Worm (Caenorhabditis elegans) whole organism, L1 larva: ENCODE results near the gene try-9.

ENCODE experiments used
- F16B12.6 ChIP-seq: fragments of 150-350 bp; optimal IDR thresholded peaks from 2 replicates; lab custom pipeline; 2014; ENCODE audit warnings: missing biosample characterization, missing genetic modification characterization
- aha-1 ChIP-seq: fragments of 150-350 bp; optimal IDR thresholded peaks from 2 replicates; lab custom pipeline; 2014; ENCODE audit warnings: missing biosample characterization, missing genetic modification characterization
- alr-1 ChIP-seq: fragments of 200-800 bp; sonication (Bioruptor generic); optimal IDR thresholded peaks from 2 replicates; lab custom pipeline; 2018; ENCODE audit warnings: borderline replicate concordance, mild to moderate bottlenecking, missing genetic modification characterization, missing compliant biosample characterization
- aly-2 ChIP-seq: fragments of 150-350 bp; optimal IDR thresholded peaks from 2 replicates; lab custom pipeline; 2014; ENCODE audit warnings: missing biosample characterization, missing genetic modification characterization
- blmp-1 ChIP-seq: fragments of 150-350 bp; optimal IDR thresholded peaks from 2 replicates; lab custom pipeline; 2014; ENCODE audit warnings: missing biosample characterization, missing genetic modification characterization
- ceh-8 ChIP-seq: fragments of 200-800 bp; sonication (Bioruptor generic); optimal IDR thresholded peaks from 2 replicates; lab custom pipeline; 2018; ENCODE audit warnings: mild to moderate bottlenecking, missing genetic modification characterization, moderate library complexity, missing compliant biosample characterization
- ces-1 ChIP-seq: fragments of 150-350 bp; optimal IDR thresholded peaks from 2 replicates; lab custom pipeline; 2014; ENCODE audit warnings: missing biosample characterization, missing genetic modification reagents, missing genetic modification characterization
- dpl-1 ChIP-seq, 3 experiments: fragments of 150-350 bp in 2 of 3; sonication (generic microtip) in 1 of 3; optimal IDR thresholded peaks; 2 replicates each; lab custom pipeline; 2014 to 2017; ENCODE audit warnings: missing biosample characterization in 3 of 3, missing genetic modification characterization in 3 of 3, missing genetic modification reagents in 3 of 3
- dsc-1 ChIP-seq: sonication (generic microtip); optimal IDR thresholded peaks from 2 replicates; lab custom pipeline; 2016; ENCODE audit warnings: mild to moderate bottlenecking, missing genetic modification characterization, missing compliant biosample characterization
- efl-1 ChIP-seq, 4 experiments: fragments of 150-350 bp; optimal IDR thresholded peaks in 3 of 4; peaks in 1 of 4; 1 replicate in 1 of 4; 2 replicates in 3 of 4; lab custom pipeline; 2014; ENCODE audit warnings: missing biosample characterization in 2 of 4, missing genetic modification characterization in 2 of 4, missing genetic modification reagents in 2 of 4
- egl-27 ChIP-seq, 2 experiments: fragments of 150-350 bp in 1 of 2; sonication (generic microtip); optimal IDR thresholded peaks; 3 replicates each; lab custom pipeline; 2017 to 2018; ENCODE audit warnings: missing biosample characterization in 2 of 2, missing genetic modification characterization in 2 of 2, missing genetic modification reagents in 2 of 2
- elt-3 ChIP-seq, 6 experiments: fragments of 150-350 bp in 1 of 6; sonication (generic microtip); optimal IDR thresholded peaks; 2 replicates each; lab custom pipeline; 2017 to 2018; ENCODE audit warnings: missing biosample characterization in 6 of 6, missing genetic modification characterization in 6 of 6, inconsistent platforms in 1 of 6
- fkh-10 ChIP-seq: sonication (generic microtip); optimal IDR thresholded peaks from 2 replicates; lab custom pipeline; 2017; ENCODE audit warnings: missing biosample characterization, missing genetic modification reagents, missing genetic modification characterization
- fkh-4 ChIP-seq: sonication (generic microtip); optimal IDR thresholded peaks from 2 replicates; lab custom pipeline; 2016; ENCODE audit warnings: missing compliant biosample characterization, missing genetic modification characterization, borderline replicate concordance
- grh-1 ChIP-seq: fragments of 200-800 bp; sonication (Bioruptor generic); IDR thresholded peaks from 2 replicates; pipeline ENCODE4 v1.3.6; 2022; ENCODE audit warnings: missing genetic modification reagents, missing genetic modification characterization, missing compliant biosample characterization
- hlh-4 ChIP-seq: sonication (generic microtip); optimal IDR thresholded peaks from 2 replicates; lab custom pipeline; 2016; ENCODE audit warnings: mild to moderate bottlenecking, missing genetic modification characterization, missing compliant biosample characterization
- hpl-2 ChIP-seq: fragments of 150-350 bp; optimal IDR thresholded peaks from 2 replicates; lab custom pipeline; 2014; ENCODE audit warnings: missing biosample characterization, missing genetic modification reagents, missing genetic modification characterization
- irx-1 ChIP-seq: sonication (generic microtip); optimal IDR thresholded peaks from 2 replicates; lab custom pipeline; 2016; ENCODE audit warnings: missing genetic modification characterization, missing compliant biosample characterization
- isw-1 ChIP-seq: fragments of 200-800 bp; sonication (Bioruptor generic); IDR thresholded peaks from 2 replicates; pipeline ENCODE4 v1.3.6; 2022; ENCODE audit warnings: missing genetic modification characterization, missing compliant biosample characterization
- jun-1 ChIP-seq: fragments of 150-350 bp; optimal IDR thresholded peaks from 2 replicates; lab custom pipeline; 2014; ENCODE audit warnings: missing biosample characterization, missing genetic modification reagents, missing genetic modification characterization
- lin-14 ChIP-seq: fragments of 200-800 bp; sonication (Bioruptor generic); optimal IDR thresholded peaks from 2 replicates; lab custom pipeline; 2018; ENCODE audit warnings: mild to moderate bottlenecking, missing genetic modification characterization, moderate library complexity, missing compliant biosample characterization
- lin-15B ChIP-seq: fragments of 150-350 bp; sonication (generic microtip); optimal IDR thresholded peaks from 3 replicates; lab custom pipeline; 2014; ENCODE audit warnings: missing biosample characterization, missing genetic modification characterization
- lin-35 ChIP-seq, 2 experiments: fragments of 150-350 bp; optimal IDR thresholded peaks; 2 replicates each; lab custom pipeline; 2014; ENCODE audit warnings: missing biosample characterization in 2 of 2, missing genetic modification characterization in 2 of 2, missing genetic modification reagents in 2 of 2
- lir-3 ChIP-seq: sonication (generic microtip); optimal IDR thresholded peaks from 2 replicates; lab custom pipeline; 2016; ENCODE audit warnings: mild to moderate bottlenecking, missing genetic modification characterization, moderate library complexity, missing compliant biosample characterization; ENCODE audit not compliant: poor library complexity
- lsy-2 ChIP-seq, 2 experiments: fragments of 150-350 bp; optimal IDR thresholded peaks; 2 replicates each; lab custom pipeline; 2014; ENCODE audit warnings: missing biosample characterization in 2 of 2, missing genetic modification characterization in 2 of 2
- mep-1 ChIP-seq: fragments of 150-350 bp; optimal IDR thresholded peaks from 2 replicates; lab custom pipeline; 2014; ENCODE audit warnings: missing biosample characterization, missing genetic modification characterization
- nhr-11 ChIP-seq: fragments of 150-350 bp; optimal IDR thresholded peaks from 2 replicates; lab custom pipeline; 2014; ENCODE audit warnings: missing biosample characterization, missing genetic modification characterization
- nhr-19 ChIP-seq: fragments of 200-800 bp; sonication (Bioruptor generic); conservative IDR thresholded peaks from 2 replicates; pipeline ENCODE4 v1.3.6; 2022; ENCODE audit warnings: missing genetic modification characterization, missing compliant biosample characterization
- nhr-47 ChIP-seq: sonication (generic microtip); optimal IDR thresholded peaks from 2 replicates; lab custom pipeline; 2016; ENCODE audit warnings: mild to moderate bottlenecking, missing genetic modification characterization, moderate library complexity, missing compliant biosample characterization
- nhr-71 ChIP-seq: sonication (generic microtip); optimal IDR thresholded peaks from 2 replicates; lab custom pipeline; 2016; ENCODE audit warnings: mild to moderate bottlenecking, missing genetic modification characterization, moderate library complexity, missing compliant biosample characterization
- nhr-85 ChIP-seq: sonication (generic microtip); peaks from one replicate; lab custom pipeline; 2016; ENCODE audit warnings: missing genetic modification characterization, inconsistent platforms, missing compliant biosample characterization
- nhr-90 ChIP-seq: sonication (generic microtip); optimal IDR thresholded peaks from 2 replicates; lab custom pipeline; 2016; ENCODE audit warnings: mild to moderate bottlenecking, missing genetic modification characterization, missing compliant biosample characterization; ENCODE audit not compliant: poor library complexity
- pag-3 ChIP-seq: sonication (generic microtip); optimal IDR thresholded peaks from 2 replicates; lab custom pipeline; 2017; ENCODE audit warnings: missing genetic modification characterization, mild to moderate bottlenecking, missing compliant biosample characterization, antibody characterized with exemption, borderline replicate concordance; ENCODE audit not compliant: insufficient read depth
- pax-3 ChIP-seq: fragments of 200-800 bp; sonication (Bioruptor generic); optimal IDR thresholded peaks from 2 replicates; lab custom pipeline; 2018; ENCODE audit warnings: mild to moderate bottlenecking, missing genetic modification characterization, moderate library complexity, missing compliant biosample characterization
- rnt-1 ChIP-seq: sonication (generic microtip); optimal IDR thresholded peaks from 2 replicates; lab custom pipeline; 2016; ENCODE audit warnings: mild to moderate bottlenecking, missing genetic modification characterization, moderate library complexity, missing compliant biosample characterization
- sox-4 ChIP-seq: sonication (generic microtip); optimal IDR thresholded peaks from 2 replicates; lab custom pipeline; 2016; ENCODE audit warnings: missing genetic modification characterization, missing compliant biosample characterization
- tbx-2 ChIP-seq: sonication (generic microtip); optimal IDR thresholded peaks from 2 replicates; lab custom pipeline; 2016; ENCODE audit warnings: missing genetic modification characterization, missing compliant biosample characterization
- unc-130 ChIP-seq: fragments of 150-350 bp; optimal IDR thresholded peaks from 2 replicates; lab custom pipeline; 2017; ENCODE audit warnings: missing biosample characterization, missing genetic modification characterization, inconsistent platforms
- unc-30 ChIP-seq: sonication (generic microtip); optimal IDR thresholded peaks from 2 replicates; lab custom pipeline; 2017; ENCODE audit warnings: missing biosample characterization, missing genetic modification characterization
- unc-62 ChIP-seq: fragments of 150-350 bp; optimal IDR thresholded peaks from 2 replicates; lab custom pipeline; 2014; ENCODE audit warnings: missing biosample characterization, missing genetic modification reagents, missing genetic modification characterization
- unc-98 ChIP-seq: fragments of 200-800 bp; sonication (Bioruptor generic); IDR thresholded peaks from 2 replicates; pipeline ENCODE4 v1.3.6; 2022; ENCODE audit warnings: missing genetic modification characterization, missing compliant biosample characterization
- xbp-1 ChIP-seq: sonication (generic microtip); optimal IDR thresholded peaks from 2 replicates; lab custom pipeline; 2016; ENCODE audit warnings: missing genetic modification characterization, missing compliant biosample characterization
- ztf-11 ChIP-seq, 2 experiments: sonication (generic microtip); optimal IDR thresholded peaks; 2 replicates each; lab custom pipeline; 2016 to 2017; ENCODE audit warnings: missing genetic modification characterization in 2 of 2, missing biosample characterization in 1 of 2, missing compliant biosample characterization in 1 of 2
- ztf-4 ChIP-seq: fragments of 150-350 bp; optimal IDR thresholded peaks from 2 replicates; lab custom pipeline; 2014; ENCODE audit warnings: missing biosample characterization, missing genetic modification characterization

The try-9 gene

ce11 chrII:4391072-4391471, 23.0 kb downstream of the try-9 start (continued):
- TF ChIP-seq nhr-90 (tag; lab: Kevin White, UChicago) (no peak), ztf-4 (no peak), tbx-2 (tag; lab: Kevin White, UChicago) (no peak), fkh-4 (tag; lab: Kevin White, UChicago) (no peak), ztf-11 (tag; optimal IDR thresholded peaks at IDR 0.05; lab: Kevin White, UChicago) (no peak), fkh-10 (GFP tag; lab: Kevin White, UChicago) (no peak), unc-30 (tag; lab: Kevin White, UChicago) (no peak), blmp-1 (peak; percentile 74), nhr-85 (tag; lab: Kevin White, UChicago) (peak; percentile 86), nhr-71 (tag; lab: Kevin White, UChicago) (peak; percentile 39), lin-14 (GFP tag; lab: Kevin White, UChicago) (peak; percentile 52), elt-3 (tag; optimal IDR thresholded peaks at IDR 0.05; lab: Kevin White, UChicago) (peak in 5 of 6 experiments; percentile 5 to 90 (median 76)), isw-1 (GFP tag; lab: Robert Waterston, UW) (no peak), irx-1 (tag; lab: Kevin White, UChicago) (no peak), jun-1 (tag; lab: Kevin White, UChicago) (no peak), ces-1 (GFP tag; lab: Kevin White, UChicago) (no peak), egl-27 (tag; optimal IDR thresholded peaks at IDR 0.05; lab: Kevin White, UChicago) (no peak), lin-15B (no peak), aly-2 (tag; lab: Kevin White, UChicago) (no peak), hpl-2 (no peak), alr-1 (no peak), ceh-8 (GFP tag; lab: Kevin White, UChicago) (no peak), unc-98 (no peak), unc-62 (GFP tag; lab: Kevin White, UChicago) (no peak), pag-3 (tag; lab: Kevin White, UChicago) (no peak), hlh-4 (tag; lab: Kevin White, UChicago) (no peak)

- TF ChIP-seq blmp-1 (peak; percentile 45), elt-3 (tag; optimal IDR thresholded peaks at IDR 0.05; lab: Kevin White, UChicago) (peak in 3 of 6 experiments; percentile 8 to 14 (median 10)), nhr-85 (tag; lab: Kevin White, UChicago) (peak; percentile 66), xbp-1 (tag; lab: Kevin White, UChicago) (no peak), sox-4 (tag; lab: Kevin White, UChicago) (no peak), lin-35 (GFP tag; optimal IDR thresholded peaks at IDR 0.05; lab: Kevin White, UChicago) (peak in 1 of 2 experiments; percentile 18), pax-3 (tag; lab: Kevin White, UChicago) (no peak), efl-1 (optimal IDR thresholded peaks at IDR 0.05; lab: Kevin White, UChicago) (no peak), efl-1 (GFP tag; optimal IDR thresholded peaks at IDR 0.05 in 1 of 2; lab: Kevin White, UChicago) (no peak), lin-14 (GFP tag; lab: Kevin White, UChicago) (peak; percentile 33), dpl-1 (GFP tag; optimal IDR thresholded peaks at IDR 0.05; lab: Kevin White, UChicago) (peak in 1 of 3 experiments; percentile 12), lsy-2 (tag; optimal IDR thresholded peaks at IDR 0.05; lab: Kevin White, UChicago) (peak in 1 of 2 experiments; percentile 25)
Observed at ce11 chrII:4392526-4393057, 24.6 kb downstream of the try-9 start, which contains the start of gene mlt-7. mlt-7 (plus strand) TSS chrII:4393007.

- TF ChIP-seq aha-1 (no peak), blmp-1 (peak; percentile 48)
Observed at ce11 chrII:4394438-4394837, 26.4 kb downstream of the try-9 start.

ce11 chrII:4405358-4405757, 37.3 kb downstream of the try-9 start, which contains the start of gene ZK430.5:
ZK430.5 (plus strand) TSS chrII:4405658.
- TF ChIP-seq ztf-4 (no peak), dsc-1 (tag; lab: Kevin White, UChicago) (no peak), unc-30 (tag; lab: Kevin White, UChicago) (no peak), aly-2 (tag; lab: Kevin White, UChicago) (no peak), mep-1 (tag; lab: Kevin White, UChicago) (no peak), blmp-1 (no peak), nhr-19 (GFP tag; lab: Robert Waterston, UW) (no peak), lin-14 (GFP tag; lab: Kevin White, UChicago) (no peak), nhr-11 (tag; lab: Kevin White, UChicago) (no peak), rnt-1 (tag; lab: Kevin White, UChicago) (no peak), unc-130 (tag; lab: Kevin White, UChicago) (no peak), ztf-11 (tag; optimal IDR thresholded peaks at IDR 0.05; lab: Kevin White, UChicago) (no peak), unc-62 (GFP tag; lab: Kevin White, UChicago) (no peak), F16B12.6 (tag; lab: Kevin White, UChicago) (no peak), grh-1 (GFP tag; lab: Robert Waterston, UW) (no peak), jun-1 (tag; lab: Kevin White, UChicago) (no peak), lir-3 (no peak), elt-3 (tag; optimal IDR thresholded peaks at IDR 0.05; lab: Kevin White, UChicago) (no peak), nhr-47 (tag; lab: Kevin White, UChicago) (no peak)
